Worm (Caenorhabditis elegans): ENCODE measurements around the gene sqv-4.

sqv-4 gene

ce11 chrV:10670817-10671216 lies 9.6 kb upstream of the sqv-4 start:
- TF ChIP-seq pha-4 (tag; optimal IDR thresholded peaks at IDR 0.05) (peak; percentile 27), nhr-23 (tag; optimal IDR thresholded peaks at IDR 0.05) (no peak)

DNA sequence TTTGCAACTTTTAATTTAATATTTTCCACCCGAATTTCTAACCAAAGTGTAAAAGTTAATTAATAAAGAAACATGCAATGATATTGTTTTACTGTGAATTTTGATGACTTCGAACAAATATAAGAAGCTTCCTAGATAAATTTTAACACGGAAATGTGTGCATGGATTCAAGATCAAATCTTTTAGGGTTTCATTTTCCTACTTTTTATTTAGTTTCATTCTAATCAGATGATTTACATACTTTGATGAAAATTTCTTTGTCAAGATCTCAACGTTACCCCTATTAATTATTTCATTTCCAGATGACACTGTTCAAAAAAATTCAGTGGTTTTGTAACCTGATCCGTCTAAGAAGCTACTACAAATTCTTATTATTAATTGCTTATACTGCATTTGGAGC lies 6.0 kb upstream of the sqv-4 start, which contains the start of gene twk-12:
Gene twk-12 (plus strand): TSS at position 301 of the 400 bp plus-strand sequence.
- TF ChIP-seq ztf-4 (tag; optimal IDR thresholded peaks at IDR 0.05) (no peak), snpc-4 (tag; optimal IDR thresholded peaks at IDR 0.05) (no peak), ceh-16 (tag; optimal IDR thresholded peaks at IDR 0.05) (no peak), nhr-67 (tag; optimal IDR thresholded peaks at IDR 0.05) (no peak), lin-15B (tag; optimal IDR thresholded peaks at IDR 0.05) (no peak), unc-62 (GFP tag; optimal IDR thresholded peaks at IDR 0.05) (no peak), nfya-1 (tag; optimal IDR thresholded peaks at IDR 0.05; ENCODE audit: insufficient read depth) (no peak)

DNA sequence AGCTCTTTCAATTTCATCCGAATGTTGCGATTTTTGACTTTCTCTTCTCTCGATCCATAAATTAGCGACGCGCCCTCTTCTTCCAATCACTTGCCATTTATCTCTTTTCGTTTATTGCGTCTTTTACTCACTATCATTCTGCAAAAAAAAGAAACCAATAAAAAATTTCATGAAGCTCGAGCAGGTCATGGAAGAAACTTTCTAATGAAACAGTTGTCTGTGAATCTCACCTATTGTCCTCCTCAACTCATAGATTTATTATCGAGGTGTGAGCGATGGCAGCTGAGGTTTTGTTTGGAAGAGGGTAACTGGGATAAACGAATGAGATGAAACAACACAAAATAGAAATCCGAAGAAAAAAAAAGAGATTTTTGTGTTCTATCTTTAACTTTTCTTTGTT lies 3.0 kb upstream of the sqv-4 start:
- TF ChIP-seq egl-27 (tag; optimal IDR thresholded peaks at IDR 0.05) = no peak
- TF ChIP-seq tbx-2 (tag; optimal IDR thresholded peaks at IDR 0.05) = no peak
- no peak for TF ChIP-seq ceh-82 (tag; optimal IDR thresholded peaks at IDR 0.05)
- TF ChIP-seq skn-1 (tag; optimal IDR thresholded peaks at IDR 0.05) = no peak
- TF ChIP-seq elt-2 (tag; optimal IDR thresholded peaks at IDR 0.05) = no peak
- no peak for TF ChIP-seq snpc-4 (tag; optimal IDR thresholded peaks at IDR 0.05)
- no peak for TF ChIP-seq nhr-11 (tag; optimal IDR thresholded peaks at IDR 0.05)
- no peak for TF ChIP-seq daf-12 (tag; optimal IDR thresholded peaks at IDR 0.05)
- no peak for TF ChIP-seq unc-39 (tag; optimal IDR thresholded peaks at IDR 0.05)
- TF ChIP-seq nhr-23 (tag; optimal IDR thresholded peaks at IDR 0.05) = no peak
- TF ChIP-seq lin-39 (tag; optimal IDR thresholded peaks at IDR 0.05) = no peak
- no peak for TF ChIP-seq nhr-76 (tag; optimal IDR thresholded peaks at IDR 0.05)
- TF ChIP-seq elt-1 (tag; optimal IDR thresholded peaks at IDR 0.05) = no peak
- TF ChIP-seq ztf-4 (tag; optimal IDR thresholded peaks at IDR 0.05) = no peak
- no peak for TF ChIP-seq ztf-11 (tag; optimal IDR thresholded peaks at IDR 0.05)
- no peak for TF ChIP-seq nfya-1 (tag; optimal IDR thresholded peaks at IDR 0.05; ENCODE audit: insufficient read depth)
- TF ChIP-seq mdl-1 (tag; optimal IDR thresholded peaks at IDR 0.05) = no peak

ce11 chrV:10662000-10662399 lies 733 bp upstream of the sqv-4 start:
- TF ChIP-seq elt-1 (tag; optimal IDR thresholded peaks at IDR 0.05) (peak; percentile 59), nhr-23 (tag; optimal IDR thresholded peaks at IDR 0.05) (no peak), nfya-1 (tag; optimal IDR thresholded peaks at IDR 0.05; ENCODE audit: insufficient read depth) (no peak)

DNA sequence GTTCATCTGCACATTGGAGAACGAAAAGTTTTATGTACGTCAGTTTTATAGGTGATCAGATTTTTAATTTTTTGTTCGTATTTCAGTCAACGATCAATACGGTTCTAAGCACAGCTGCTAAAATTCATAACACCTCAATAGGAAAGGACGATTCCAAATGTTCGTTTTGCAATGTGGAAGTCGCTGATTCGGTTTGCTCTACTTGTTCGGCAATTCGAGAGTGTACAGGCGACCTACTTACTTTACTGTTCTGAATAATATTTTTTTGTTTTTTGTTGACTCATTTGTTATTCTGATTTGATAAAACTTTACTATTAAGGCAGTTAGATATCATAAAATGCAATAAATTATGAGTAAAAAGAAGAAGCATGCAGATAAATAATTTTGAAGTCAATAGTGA lies 1.9 kb downstream of the sqv-4 start:
- TF ChIP-seq nhr-43 (tag; optimal IDR thresholded peaks at IDR 0.05; ENCODE audit: poor library complexity, severe bottlenecking) (no peak), egl-27 (tag; optimal IDR thresholded peaks at IDR 0.05) (no peak), nhr-77 (tag; optimal IDR thresholded peaks at IDR 0.05) (no peak), nhr-23 (tag; optimal IDR thresholded peaks at IDR 0.05) (no peak), nhr-12 (tag; optimal IDR thresholded peaks at IDR 0.05) (no peak), mml-1 (tag; optimal IDR thresholded peaks at IDR 0.05) (no peak), mdl-1 (tag; optimal IDR thresholded peaks at IDR 0.05) (no peak), nhr-25 (tag; optimal IDR thresholded peaks at IDR 0.05) (no peak), nhr-237 (tag; optimal IDR thresholded peaks at IDR 0.05) (no peak), daf-12 (tag; optimal IDR thresholded peaks at IDR 0.05) (no peak), snpc-4 (tag; optimal IDR thresholded peaks at IDR 0.05) (no peak), R02D3.7 (tag; optimal IDR thresholded peaks at IDR 0.05) (no peak), egl-5 (tag; optimal IDR thresholded peaks at IDR 0.05) (no peak)

DNA sequence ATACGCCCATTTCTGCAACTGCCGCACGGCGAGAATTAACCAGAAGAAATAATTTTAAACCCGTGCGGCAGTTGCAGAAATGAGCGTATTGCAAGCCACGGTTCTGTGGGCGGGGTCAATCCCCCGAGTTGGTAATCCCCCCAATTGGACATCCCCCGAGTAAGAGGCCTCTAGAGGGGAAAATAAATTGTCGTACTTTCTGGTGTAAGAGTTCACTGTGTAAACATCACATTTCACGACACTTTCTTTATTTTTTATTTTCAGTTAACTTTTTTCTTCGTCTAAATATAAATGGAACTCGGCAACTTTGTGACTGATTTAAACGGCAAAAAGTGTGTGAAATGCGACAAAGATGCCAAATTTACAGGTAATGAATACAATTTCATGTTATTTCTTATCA lies 3.3 kb downstream of the sqv-4 start, which contains the start of gene tut-2:
Gene tut-2 (plus strand): TSS at position 277 of the 400 bp plus-strand sequence.
- TF ChIP-seq jun-1 (tag; optimal IDR thresholded peaks at IDR 0.05) = no peak
- TF ChIP-seq nfya-1 (tag; optimal IDR thresholded peaks at IDR 0.05; ENCODE audit: insufficient read depth) = peak; percentile 35

DNA sequence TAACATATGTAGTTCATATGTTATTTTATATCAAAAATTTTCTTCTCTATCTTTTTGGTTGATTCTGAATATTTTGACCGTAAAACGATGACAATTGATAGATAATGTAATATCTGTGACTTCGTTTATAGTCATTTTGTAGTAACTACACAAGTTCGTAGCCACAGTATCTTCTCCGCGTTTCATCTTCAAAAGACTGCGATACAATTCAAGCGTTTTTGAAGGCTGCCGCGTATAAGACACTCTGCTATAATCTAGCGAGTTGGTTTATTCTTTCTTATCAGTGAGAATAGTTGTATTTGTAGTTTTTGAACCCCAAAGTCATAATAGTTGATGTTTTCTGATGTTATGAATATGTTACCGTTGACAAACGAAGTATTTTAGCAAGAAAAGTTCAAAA lies 4.3 kb downstream of the sqv-4 start, which contains the start of gene ugt-34:
Gene ugt-34 (minus strand): TSS at position 21 of the 400 bp plus-strand sequence.
- TF ChIP-seq elt-2 (tag; optimal IDR thresholded peaks at IDR 0.05) (peak; percentile 63), nhr-77 (tag; optimal IDR thresholded peaks at IDR 0.05) (no peak), lin-15B (tag; optimal IDR thresholded peaks at IDR 0.05) (no peak)

Data from whole organism, L3 larva.